Worm (Caenorhabditis elegans): ENCODE measurements around the gene npp-9.

- no peak for TF ChIP-seq nhr-67 (tag; optimal IDR thresholded peaks at IDR 0.05)
- TF ChIP-seq ama-1 (optimal IDR thresholded peaks at IDR 0.05): no peak
- no peak for TF ChIP-seq jun-1 (tag; optimal IDR thresholded peaks at IDR 0.05)
- no peak for TF ChIP-seq pqm-1 (tag; optimal IDR thresholded peaks at IDR 0.05)
- TF ChIP-seq mdl-1 (tag; optimal IDR thresholded peaks at IDR 0.05): no peak
- TF ChIP-seq unc-62 (GFP tag; optimal IDR thresholded peaks at IDR 0.05): no peak
Measured at ce11 chrIII:3413437-3413836, 9.2 kb upstream of the npp-9 start.
